Worm (Caenorhabditis elegans): Measurements from ENCODE around the gene nhr-84.

Gene nhr-84

DNA sequence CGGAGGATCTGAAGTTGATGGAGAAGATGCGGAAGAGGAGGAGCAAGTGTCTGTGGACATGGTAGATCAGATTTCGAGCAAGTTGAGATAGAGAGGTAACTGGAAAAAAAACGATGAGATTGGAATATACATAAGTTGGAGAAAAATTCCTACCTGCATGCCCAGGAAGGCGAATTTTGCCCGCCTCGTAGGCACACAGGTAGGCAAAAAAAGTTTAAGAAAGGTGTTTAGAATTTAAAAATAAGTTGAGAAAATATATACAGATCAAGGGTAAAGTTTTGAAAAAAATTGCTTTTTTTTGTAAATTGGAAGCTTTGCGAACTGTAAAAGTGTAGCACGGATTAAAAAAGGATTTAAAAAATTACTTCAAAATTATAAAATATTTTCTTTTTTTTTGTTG is at the start of gene nhr-84:
Gene nhr-84, minus strand, starts transcription at position 101 of the 400 bp plus-strand sequence.
- TF ChIP-seq klf-2 (GFP tag; conservative IDR thresholded peaks at IDR 0.05), result no peak
- TF ChIP-seq ztf-23 (GFP tag; IDR thresholded peaks at IDR 0.05), result no peak
- TF ChIP-seq flt-1 (GFP tag; IDR thresholded peaks at IDR 0.05), result no peak

DNA sequence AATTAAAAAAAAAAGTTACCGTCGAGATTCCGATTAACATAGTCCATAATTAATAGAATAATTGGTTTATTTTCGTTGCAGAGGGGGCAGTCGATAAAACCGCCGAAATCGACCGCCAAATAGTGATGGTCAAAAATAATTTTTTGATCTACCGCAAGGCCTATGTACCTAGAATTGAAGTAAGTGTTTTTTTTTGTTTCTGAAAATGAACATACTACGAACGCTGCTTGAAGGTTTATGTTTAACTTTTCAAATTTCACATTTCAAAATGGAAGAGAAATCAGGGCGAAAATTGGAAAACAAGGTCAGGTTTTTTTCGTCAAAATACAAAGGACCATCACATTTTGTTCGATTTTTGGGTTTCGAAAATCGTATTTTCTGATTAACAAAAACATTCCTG is 48.9 kb upstream of the nhr-84 start, which contains the start of gene pzf-1:
Gene pzf-1, minus strand, starts transcription at position 101 of the 400 bp plus-strand sequence.
- TF ChIP-seq ztf-29 (GFP tag; IDR thresholded peaks at IDR 0.05) (no peak), flt-1 (GFP tag; IDR thresholded peaks at IDR 0.05) (no peak), klf-2 (GFP tag; conservative IDR thresholded peaks at IDR 0.05) (no peak), tab-1 (GFP tag; IDR thresholded peaks at IDR 0.05) (no peak), T22C8.4 (GFP tag; IDR thresholded peaks at IDR 0.05) (no peak), ref-1 (GFP tag; conservative IDR thresholded peaks at IDR 0.05) (no peak), ztf-23 (GFP tag; IDR thresholded peaks at IDR 0.05) (no peak), med-1 (GFP tag; optimal IDR thresholded peaks at IDR 0.05; ENCODE audit: insufficient read depth) (no peak), cog-1 (tag; optimal IDR thresholded peaks at IDR 0.05) (no peak)

DNA sequence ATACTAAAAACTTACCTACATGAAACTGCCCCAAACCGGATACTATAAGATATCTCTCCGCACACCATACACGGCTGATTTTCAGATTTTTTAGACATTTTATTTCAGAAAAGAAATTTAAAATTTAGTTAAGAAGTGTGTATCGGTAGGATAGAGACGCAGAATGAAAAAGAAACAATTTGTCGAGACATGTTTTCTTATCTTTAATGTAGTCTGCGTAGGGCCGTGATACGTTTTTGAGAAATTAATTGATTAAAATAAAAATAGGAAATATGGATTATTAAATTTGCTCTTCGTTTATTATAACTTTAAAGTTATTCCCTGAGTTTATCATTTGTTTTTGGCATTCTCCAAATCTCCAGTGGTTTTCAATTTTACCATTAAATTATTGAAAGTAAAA is 44.9 kb upstream of the nhr-84 start, which contains the start of gene nhr-108:
Gene nhr-108, minus strand, starts transcription at position 166 of the 400 bp plus-strand sequence.
- no peak for TF ChIP-seq ref-1 (GFP tag; conservative IDR thresholded peaks at IDR 0.05)
- TF ChIP-seq T22C8.4 (GFP tag; IDR thresholded peaks at IDR 0.05), result no peak
- TF ChIP-seq tab-1 (GFP tag; IDR thresholded peaks at IDR 0.05), result no peak
- no peak for TF ChIP-seq klf-2 (GFP tag; conservative IDR thresholded peaks at IDR 0.05)

DNA sequence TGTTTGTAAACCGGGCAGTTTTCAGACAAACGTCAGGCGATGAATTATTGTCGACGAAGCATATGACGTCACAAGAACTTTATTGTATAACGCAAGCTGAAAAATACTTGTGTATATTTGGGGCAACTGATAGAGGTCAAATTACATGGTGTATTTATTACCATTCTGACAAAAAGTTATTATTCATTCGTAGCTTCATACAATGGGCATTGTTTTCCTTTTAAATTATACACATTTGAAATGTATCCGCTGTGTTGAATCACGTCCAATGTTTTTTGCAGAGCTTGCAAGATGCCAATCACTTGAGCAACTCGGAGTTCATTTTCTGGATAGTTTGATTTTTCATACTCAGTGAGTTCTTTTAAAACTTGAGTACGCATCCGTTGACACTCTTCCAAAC is 43.6 kb upstream of the nhr-84 start, which contains the start of gene F35E8.13:
Gene F35E8.13, plus strand, starts transcription at position 301 of the 400 bp plus-strand sequence.
- no peak for TF ChIP-seq cog-1 (tag; optimal IDR thresholded peaks at IDR 0.05)
- no peak for TF ChIP-seq ztf-23 (GFP tag; IDR thresholded peaks at IDR 0.05)
- TF ChIP-seq ref-1 (GFP tag; conservative IDR thresholded peaks at IDR 0.05), result no peak
- no peak for TF ChIP-seq klf-2 (GFP tag; conservative IDR thresholded peaks at IDR 0.05)
- TF ChIP-seq med-1 (GFP tag; optimal IDR thresholded peaks at IDR 0.05; ENCODE audit: insufficient read depth), result no peak
- TF ChIP-seq tab-1 (GFP tag; IDR thresholded peaks at IDR 0.05), result no peak
- TF ChIP-seq ztf-29 (GFP tag; IDR thresholded peaks at IDR 0.05), result no peak
- no peak for TF ChIP-seq flt-1 (GFP tag; IDR thresholded peaks at IDR 0.05)
- TF ChIP-seq T22C8.4 (GFP tag; IDR thresholded peaks at IDR 0.05), result no peak

DNA sequence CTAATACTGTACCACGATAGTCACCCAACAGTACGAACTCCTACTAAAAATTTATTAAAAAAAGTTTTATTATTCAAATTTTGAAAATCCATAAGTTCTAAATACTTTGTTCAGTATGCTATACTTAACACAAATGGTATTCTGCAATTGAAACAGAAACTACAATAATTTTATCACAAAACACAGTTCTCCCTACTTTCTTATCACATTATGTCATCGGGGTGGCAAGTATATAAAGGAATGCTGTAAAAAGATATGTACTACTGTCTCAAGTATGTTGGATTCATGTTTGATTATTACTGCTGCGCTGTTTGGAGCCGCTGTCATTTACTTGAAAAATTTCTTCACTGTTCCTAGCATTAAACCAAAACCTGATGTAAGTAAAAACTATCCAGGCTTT is 41.7 kb upstream of the nhr-84 start, which contains the start of gene cdr-1:
Gene cdr-1, plus strand, starts transcription at position 208 of the 400 bp plus-strand sequence.
- TF ChIP-seq flt-1 (GFP tag; IDR thresholded peaks at IDR 0.05), result no peak
- no peak for TF ChIP-seq cog-1 (tag; optimal IDR thresholded peaks at IDR 0.05)
- no peak for TF ChIP-seq T22C8.4 (GFP tag; IDR thresholded peaks at IDR 0.05)
- TF ChIP-seq klf-2 (GFP tag; conservative IDR thresholded peaks at IDR 0.05), result no peak
- no peak for TF ChIP-seq med-1 (GFP tag; optimal IDR thresholded peaks at IDR 0.05; ENCODE audit: insufficient read depth)
- no peak for TF ChIP-seq ref-1 (GFP tag; conservative IDR thresholded peaks at IDR 0.05)
- TF ChIP-seq ztf-29 (GFP tag; IDR thresholded peaks at IDR 0.05), result no peak
- TF ChIP-seq ztf-23 (GFP tag; IDR thresholded peaks at IDR 0.05), result no peak
- no peak for TF ChIP-seq tab-1 (GFP tag; IDR thresholded peaks at IDR 0.05)

- no peak for TF ChIP-seq tab-1 (GFP tag; IDR thresholded peaks at IDR 0.05)
- no peak for TF ChIP-seq T22C8.4 (GFP tag; IDR thresholded peaks at IDR 0.05)
- no peak for TF ChIP-seq klf-2 (GFP tag; conservative IDR thresholded peaks at IDR 0.05)
Measured at ce11 chrV:15920273-15920672, 40.9 kb upstream of the nhr-84 start, which contains the start of gene F35E8.10. F35E8.10 (minus strand) TSS chrV:15920373.

- TF ChIP-seq T22C8.4 (GFP tag; IDR thresholded peaks at IDR 0.05) (no peak), ztf-29 (GFP tag; IDR thresholded peaks at IDR 0.05) (no peak), ztf-23 (GFP tag; IDR thresholded peaks at IDR 0.05) (no peak), tab-1 (GFP tag; IDR thresholded peaks at IDR 0.05) (no peak), ref-1 (GFP tag; conservative IDR thresholded peaks at IDR 0.05) (no peak), flt-1 (GFP tag; IDR thresholded peaks at IDR 0.05) (no peak)
Measured at ce11 chrV:15917458-15917857, 38.0 kb upstream of the nhr-84 start, which contains the start of gene F35E8.9. F35E8.9 (minus strand) TSS chrV:15917558.

DNA sequence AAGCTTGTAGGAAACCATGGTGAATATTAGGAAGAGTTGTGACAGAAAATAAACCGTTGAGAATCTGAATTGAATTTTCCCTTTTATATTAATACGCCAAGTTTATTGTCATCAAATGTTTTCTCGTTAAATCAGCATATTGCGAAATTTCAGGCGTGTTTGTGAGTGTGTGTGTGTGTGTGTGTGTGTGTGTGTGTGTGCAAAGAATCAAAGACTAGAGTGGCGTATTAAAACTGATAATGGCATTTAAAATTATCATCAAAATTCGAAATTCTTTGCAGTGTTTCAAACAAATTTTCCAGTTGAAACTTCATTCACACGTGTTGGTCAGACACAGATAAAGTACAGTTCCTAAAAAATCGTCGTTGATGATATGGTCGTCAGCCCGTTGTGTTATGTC is 36.5 kb upstream of the nhr-84 start, which contains the start of gene gst-38:
Gene gst-38, minus strand, starts transcription at position 152 of the 400 bp plus-strand sequence.
- no peak for TF ChIP-seq flt-1 (GFP tag; IDR thresholded peaks at IDR 0.05)

DNA sequence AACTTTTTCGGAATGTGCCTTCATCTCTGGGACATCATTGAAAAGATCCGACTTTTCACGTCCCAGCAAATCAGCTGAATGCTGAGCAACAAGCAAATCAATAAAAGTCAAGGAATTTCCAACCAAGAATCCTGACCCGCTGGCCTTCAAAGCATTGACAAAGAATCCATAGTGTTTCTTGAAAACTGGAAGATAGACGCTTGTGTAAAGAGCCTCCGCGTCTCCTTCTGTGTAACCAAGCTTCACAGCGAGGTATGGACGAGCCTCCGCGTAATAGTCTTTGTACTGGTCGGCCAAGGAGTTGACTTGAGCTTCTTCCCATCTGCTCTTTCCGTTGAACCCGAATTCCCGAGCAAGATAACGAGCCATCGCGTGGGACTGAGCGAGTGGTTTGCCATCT is 35.9 kb upstream of the nhr-84 start:
- no peak for TF ChIP-seq ztf-29 (GFP tag; IDR thresholded peaks at IDR 0.05)
- no peak for TF ChIP-seq cog-1 (tag; optimal IDR thresholded peaks at IDR 0.05)
- no peak for TF ChIP-seq med-1 (GFP tag; optimal IDR thresholded peaks at IDR 0.05; ENCODE audit: insufficient read depth)

DNA sequence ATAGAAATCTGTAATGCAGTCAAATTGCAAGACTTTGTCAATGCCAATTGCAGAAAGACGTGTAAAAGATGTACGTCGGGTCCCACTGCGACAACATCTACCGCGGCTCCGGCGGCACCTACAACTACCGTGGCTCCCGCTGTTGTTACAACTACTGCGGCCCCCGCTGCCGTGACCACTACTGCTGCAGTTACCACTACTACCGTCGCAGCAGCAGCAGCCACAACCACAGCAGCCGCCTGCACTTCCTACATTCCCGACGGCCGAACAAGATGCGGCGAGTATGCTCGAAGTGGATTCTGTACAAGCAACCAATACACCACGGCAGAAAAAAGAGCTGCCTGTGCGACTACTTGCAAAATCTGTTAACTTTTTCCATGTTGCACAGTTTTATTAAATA is 35.4 kb upstream of the nhr-84 start:
- no peak for TF ChIP-seq klf-2 (GFP tag; conservative IDR thresholded peaks at IDR 0.05)
- TF ChIP-seq tab-1 (GFP tag; IDR thresholded peaks at IDR 0.05), result no peak
- TF ChIP-seq flt-1 (GFP tag; IDR thresholded peaks at IDR 0.05), result no peak

DNA sequence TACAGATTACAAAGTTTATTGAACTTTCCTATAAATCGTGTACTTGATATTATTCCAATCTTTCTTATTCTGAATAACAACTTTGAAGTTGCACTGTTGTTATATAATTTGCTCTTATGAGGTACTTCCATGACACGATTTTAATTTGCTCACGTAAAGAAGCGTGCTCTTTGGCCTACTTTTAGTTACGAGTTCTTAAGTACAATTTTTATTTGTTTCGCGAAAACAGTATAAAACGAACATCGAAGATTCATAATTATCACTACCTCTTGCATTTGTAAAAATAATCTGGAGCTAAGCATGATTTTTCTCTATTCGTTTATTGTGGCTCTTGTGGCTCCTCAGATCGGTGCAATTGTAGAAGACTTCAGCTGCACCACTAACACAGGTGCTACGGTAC is 34.3 kb upstream of the nhr-84 start, which contains the start of gene F35E8.7:
Gene F35E8.7, plus strand, starts transcription at position 301 of the 400 bp plus-strand sequence.
- no peak for TF ChIP-seq ztf-23 (GFP tag; IDR thresholded peaks at IDR 0.05)
- TF ChIP-seq cog-1 (tag; optimal IDR thresholded peaks at IDR 0.05), result no peak
- TF ChIP-seq ztf-29 (GFP tag; IDR thresholded peaks at IDR 0.05), result no peak
- no peak for TF ChIP-seq tab-1 (GFP tag; IDR thresholded peaks at IDR 0.05)
- TF ChIP-seq med-1 (GFP tag; optimal IDR thresholded peaks at IDR 0.05; ENCODE audit: insufficient read depth), result no peak
- TF ChIP-seq klf-2 (GFP tag; conservative IDR thresholded peaks at IDR 0.05), result no peak

Measured in whole organism, midembryonic.